Fruit fly (Drosophila melanogaster): ENCODE measurements around the gene Ugt37A1.

The Ugt37A1 gene

DNA sequence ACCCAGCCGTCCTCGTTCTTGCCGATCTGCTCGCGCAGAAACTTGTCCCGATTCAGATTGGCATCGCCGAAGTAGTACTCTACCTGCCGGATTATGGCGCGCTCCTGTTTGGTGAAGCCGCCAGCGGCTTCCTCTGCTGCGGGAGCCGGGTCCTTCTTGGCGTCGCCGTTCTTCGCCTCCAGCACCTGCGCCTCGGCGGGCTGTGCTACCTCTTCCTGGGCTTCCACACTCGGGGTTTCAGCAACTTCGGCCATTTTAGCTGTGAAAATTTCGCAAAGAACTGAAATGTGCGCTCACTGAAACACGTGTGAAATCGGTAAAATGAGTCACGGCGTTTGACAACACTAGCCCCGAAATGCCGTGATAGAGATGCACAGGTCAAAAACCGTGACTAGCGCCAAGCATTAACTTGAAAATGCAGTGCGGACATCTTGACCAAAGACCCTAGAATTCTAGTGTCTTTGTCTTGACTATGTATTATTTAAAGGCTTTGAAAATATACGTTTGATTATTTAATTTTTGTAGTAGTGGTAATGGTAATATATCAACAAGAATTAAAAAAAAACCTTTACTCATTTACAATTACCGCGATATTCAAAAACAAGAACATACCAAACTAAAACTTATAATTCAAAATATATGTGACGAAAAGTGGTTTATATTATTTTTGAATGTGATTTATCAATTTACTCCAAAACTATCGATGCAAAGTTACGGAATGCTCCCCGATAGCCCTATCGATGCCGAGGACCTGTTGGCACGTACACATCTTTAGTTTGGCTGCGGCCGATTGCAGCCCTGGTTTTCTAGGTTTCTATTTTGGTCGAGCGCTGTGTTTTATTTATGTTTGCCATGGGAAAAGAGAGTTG, 24.0 kb downstream of the Ugt37A1 start, which contains the start of the genes La and RtGEF (continued):
- TF ChIP-seq Dfd (GFP tag; optimal IDR thresholded peaks at IDR 0.05) (no peak), ftz-f1 (GFP tag; optimal IDR thresholded peaks at IDR 0.05) (peak; percentile 23), CG10565 (GFP tag; optimal IDR thresholded peaks at IDR 0.05) (no peak), CG15514 (GFP tag; optimal IDR thresholded peaks at IDR 0.05) (peak; percentile 26), CG8944 (GFP tag; optimal IDR thresholded peaks at IDR 0.05) (peak; percentile 47), dysf (GFP tag; IDR thresholded peaks at IDR 0.05) (no peak), insv (GFP tag; optimal IDR thresholded peaks at IDR 0.05) (peak in 1 of 2 experiments; percentile 21), CG13123 (GFP tag; optimal IDR thresholded peaks at IDR 0.05) (no peak), phol (tag; optimal IDR thresholded peaks at IDR 0.05) (peak; percentile 68), CG7963 (GFP tag; IDR thresholded peaks at IDR 0.05; ENCODE audit: partially characterized antibody) (peak; percentile 93), CG18262 (tag; optimal IDR thresholded peaks at IDR 0.05) (peak; percentile 49), fd64A (GFP tag; optimal IDR thresholded peaks at IDR 0.05) (no peak), CG17361 (GFP tag; IDR thresholded peaks at IDR 0.05) (peak; percentile 77), Ptx1 (GFP tag; IDR thresholded peaks at IDR 0.05) (no peak), CG18619 (GFP tag; optimal IDR thresholded peaks at IDR 0.05) (peak; percentile 30), C15 (GFP tag; IDR thresholded peaks at IDR 0.05) (no peak), CG8388 (GFP tag; optimal IDR thresholded peaks at IDR 0.05) (no peak), caup (GFP tag; optimal IDR thresholded peaks at IDR 0.05; ENCODE audit: severe bottlenecking) (no peak), Antp (GFP tag; optimal IDR thresholded peaks at IDR 0.05) (no peak), CG6791 (GFP tag; IDR thresholded peaks at IDR 0.05; ENCODE audit: partially characterized antibody) (peak; percentile 94), Fer2 (tag; optimal IDR thresholded peaks at IDR 0.05) (no peak), CG34224 (GFP tag; IDR thresholded peaks at IDR 0.05; ENCODE audit: partially characterized antibody) (peak; percentile 88), CG15073 (GFP tag; optimal IDR thresholded peaks at IDR 0.05) (no peak), wek (GFP tag; optimal IDR thresholded peaks at IDR 0.05) (no peak), Ssrp (tag; optimal IDR thresholded peaks at IDR 0.05) (peak; percentile 10), pum (GFP tag; optimal IDR thresholded peaks at IDR 0.05) (peak; percentile 69), gce (GFP tag; IDR thresholded peaks at IDR 0.05) (no peak), odd (GFP tag; optimal IDR thresholded peaks at IDR 0.05) (no peak), klu (GFP tag; IDR thresholded peaks at IDR 0.05) (no peak), CG1529 (GFP tag; optimal IDR thresholded peaks at IDR 0.05) (no peak), so (GFP tag; IDR thresholded peaks at IDR 0.05) (no peak), CG16863 (GFP tag; optimal IDR thresholded peaks at IDR 0.05) (peak; percentile 62), Aef1 (GFP tag; IDR thresholded peaks at IDR 0.05) (peak; percentile 10; the same call in 1 of the 3 replicates), CG2889 (GFP tag; IDR thresholded peaks at IDR 0.05) (peak; percentile 44; the same call in 1 of the 3 replicates), CG17829 (tag; optimal IDR thresholded peaks at IDR 0.05) (peak; percentile 46), sens-2 (GFP tag; IDR thresholded peaks at IDR 0.05) (no peak), nerfin-2 (GFP tag; IDR thresholded peaks at IDR 0.05; ENCODE audit: partially characterized antibody) (peak; percentile 90), CG12155 (GFP tag; optimal IDR thresholded peaks at IDR 0.05) (peak; percentile 21), Adf1 (GFP tag; IDR thresholded peaks at IDR 0.05) (peak; percentile 18; the same call in 1 of the 2 replicates), B-H1 (GFP tag; IDR thresholded peaks at IDR 0.05) (no peak), jing (GFP tag; optimal IDR thresholded peaks at IDR 0.05) (no peak), CG9817 (tag; optimal IDR thresholded peaks at IDR 0.05) (peak; percentile 39), Med (GFP tag) (peak; percentile 90), cas (GFP tag; IDR thresholded peaks at IDR 0.05) (no peak), her (GFP tag; optimal IDR thresholded peaks at IDR 0.05) (peak; percentile 31), CG10366 (GFP tag; IDR thresholded peaks at IDR 0.05) (no peak), Nf-YC (tag; optimal IDR thresholded peaks at IDR 0.05) (peak; percentile 47), zen2 (GFP tag; IDR thresholded peaks at IDR 0.05; ENCODE audit: partially characterized antibody) (peak; percentile 96), exex (tag; optimal IDR thresholded peaks at IDR 0.05) (peak; percentile 14)

Measured in whole organism, embryonic.